Worm (Caenorhabditis elegans) whole organism, L4 larva: ENCODE measurements around the gene C14E2.4.

Experiments
- T20F7.1 ChIP-seq: fragments of 200-800 bp; sonication (Bioruptor generic); optimal IDR thresholded peaks from 2 replicates; lab custom pipeline; 2018; ENCODE audit warnings: mild to moderate bottlenecking, missing genetic modification characterization, missing compliant biosample characterization
- ZK337.2 ChIP-seq: fragments of 200-800 bp; sonication (Bioruptor generic); IDR thresholded peaks from 2 replicates; pipeline ENCODE4 v1.3.6; 2022; ENCODE audit warnings: missing genetic modification reagents, missing genetic modification characterization, missing compliant biosample characterization
- ZK546.5 ChIP-seq, 2 experiments: sonication (generic microtip); optimal IDR thresholded peaks; 2 replicates each; lab custom pipeline; 2017; ENCODE audit warnings: missing biosample characterization in 2 of 2, missing genetic modification characterization in 2 of 2
- aha-1 ChIP-seq: fragments of 150-350 bp; peaks from one replicate; lab custom pipeline; 2014; ENCODE audit warnings: missing biosample characterization, missing genetic modification characterization
- arid-1 ChIP-seq: fragments of 200-800 bp; sonication (Bioruptor generic); conservative IDR thresholded peaks from 2 replicates; pipeline ENCODE4 v1.3.6; 2022; ENCODE audit warnings: missing genetic modification reagents, missing genetic modification characterization, missing compliant biosample characterization
- ceh-20 ChIP-seq: fragments of 200-800 bp; sonication (Bioruptor generic); IDR thresholded peaks from 2 replicates; pipeline ENCODE4 v1.3.6; 2022; ENCODE audit warnings: missing genetic modification reagents, missing genetic modification characterization, missing compliant biosample characterization
- ceh-82 ChIP-seq: sonication (generic microtip); optimal IDR thresholded peaks from 2 replicates; lab custom pipeline; 2017; ENCODE audit warnings: missing biosample characterization, missing genetic modification characterization
- ces-1 ChIP-seq: fragments of 150-350 bp; sonication (generic microtip); optimal IDR thresholded peaks from 4 replicates; lab custom pipeline; 2014; ENCODE audit warnings: missing biosample characterization, missing genetic modification reagents, missing genetic modification characterization
- daf-8 ChIP-seq: fragments of 200-800 bp; sonication (Bioruptor generic); IDR thresholded peaks from 2 replicates; pipeline ENCODE4 v1.3.6; 2022; ENCODE audit warnings: missing genetic modification characterization, missing compliant biosample characterization
- dmd-6 ChIP-seq: fragments of 200-800 bp; sonication (Bioruptor generic); IDR thresholded peaks from 2 replicates; pipeline ENCODE4 v1.3.6; 2022; ENCODE audit warnings: missing genetic modification reagents, missing genetic modification characterization, missing compliant biosample characterization
- duxl-1 ChIP-seq: sonication (generic microtip); optimal IDR thresholded peaks from 2 replicates; lab custom pipeline; 2016; ENCODE audit warnings: mild to moderate bottlenecking, missing genetic modification characterization, moderate library complexity, missing compliant biosample characterization; ENCODE audit not compliant: poor library complexity
- lin-1 ChIP-seq: fragments of 200-800 bp; sonication (Bioruptor generic); IDR thresholded peaks from 2 replicates; pipeline ENCODE4 v1.3.6; 2022; ENCODE audit warnings: missing genetic modification reagents, missing genetic modification characterization, missing compliant biosample characterization
- lin-38 ChIP-seq: fragments of 200-800 bp; sonication (Bioruptor generic); IDR thresholded peaks from 2 replicates; pipeline ENCODE4 v1.3.6; 2022; ENCODE audit warnings: missing genetic modification reagents, missing genetic modification characterization, missing compliant biosample characterization
- madf-5 ChIP-seq, 2 experiments: fragments of 200-800 bp; sonication (Bioruptor generic); IDR thresholded peaks; 2 replicates each; pipeline ENCODE4 v1.3.6; 2022; ENCODE audit warnings: missing compliant biosample characterization in 2 of 2, missing genetic modification characterization in 2 of 2
- madf-9 ChIP-seq: fragments of 200-800 bp; sonication (Bioruptor generic); conservative IDR thresholded peaks from 2 replicates; pipeline ENCODE4 v1.3.6; 2022; ENCODE audit warnings: missing genetic modification reagents, missing genetic modification characterization, missing compliant biosample characterization
- mdt-29 ChIP-seq: fragments of 200-800 bp; sonication (Bioruptor generic); IDR thresholded peaks from 2 replicates; pipeline ENCODE4 v1.3.6; 2022; ENCODE audit warnings: missing genetic modification reagents, missing genetic modification characterization, missing compliant biosample characterization
- mes-2 ChIP-seq: sonication (generic microtip); optimal IDR thresholded peaks from 2 replicates; lab custom pipeline; 2016; ENCODE audit warnings: missing genotype, mild to moderate bottlenecking, missing genetic modification characterization, missing compliant biosample characterization; ENCODE audit not compliant: poor library complexity, severe bottlenecking
- nhr-77 ChIP-seq: fragments of 150-350 bp; optimal IDR thresholded peaks from 2 replicates; lab custom pipeline; 2014; ENCODE audit warnings: missing biosample characterization, missing genetic modification characterization
- pha-4 ChIP-seq, 2 experiments: fragments of 150-350 bp in 1 of 2; fragments of 200-800 bp in 1 of 2; sonication (Bioruptor generic) in 1 of 2; IDR thresholded peaks in 1 of 2; optimal IDR thresholded peaks in 1 of 2; 2 replicates each; pipeline versions ENCODE4 v1.3.6 to Lab custom; 2014 to 2022; ENCODE audit warnings: missing genetic modification characterization in 2 of 2, missing genetic modification reagents in 2 of 2, missing biosample characterization in 1 of 2, missing compliant biosample characterization in 1 of 2
- sdz-12 ChIP-seq: fragments of 200-800 bp; sonication (Bioruptor generic); optimal IDR thresholded peaks from 2 replicates; lab custom pipeline; 2018; ENCODE audit warnings: mild to moderate bottlenecking, missing genetic modification characterization, missing compliant biosample characterization
- set-16 ChIP-seq: fragments of 200-800 bp; sonication (Bioruptor generic); IDR thresholded peaks from 2 replicates; pipeline ENCODE4 v1.3.6; 2022; ENCODE audit warnings: missing genetic modification reagents, missing genetic modification characterization, missing compliant biosample characterization
- spr-1 ChIP-seq: sonication (generic microtip); optimal IDR thresholded peaks from 2 replicates; lab custom pipeline; 2016; ENCODE audit warnings: mild to moderate bottlenecking, missing genetic modification characterization, missing compliant biosample characterization
- unc-130 ChIP-seq: sonication (generic microtip); optimal IDR thresholded peaks from 2 replicates; lab custom pipeline; 2016; ENCODE audit warnings: missing genetic modification reagents, missing genetic modification characterization, missing compliant biosample characterization
- unc-62 ChIP-seq, 3 experiments: fragments of 150-350 bp in 1 of 3; sonication (generic microtip); optimal IDR thresholded peaks in 2 of 3; peaks in 1 of 3; 1 replicate in 1 of 3; 2 replicates in 2 of 3; lab custom pipeline; 2014 to 2017; ENCODE audit warnings: missing biosample characterization in 3 of 3, missing genetic modification characterization in 3 of 3, missing genetic modification reagents in 3 of 3, missing genotype in 1 of 3

Gene C14E2.4

ce11 chrX:1825290-1825832, 4.2 kb upstream of the C14E2.4 start, which contains the start of gene C14E2.5:
TSS of gene C14E2.5 (minus strand) at chrX:1825340.
- TF ChIP-seq aha-1: peak; percentile 5
- no peak for TF ChIP-seq ceh-82 (tag; lab: Kevin White, UChicago)

ce11 chrX:1816106-1816505, 5.0 kb downstream of the C14E2.4 start, which contains the start of gene C14E2.7:
TSS of gene C14E2.7 (plus strand) at chrX:1816406.
- TF ChIP-seq pha-4 (GFP tag; IDR thresholded peaks at IDR 0.05; lab: Robert Waterston, UW) (no peak), pha-4 (tag; optimal IDR thresholded peaks at IDR 0.05; lab: Kevin White, UChicago) (no peak), ZK546.5 (tag; optimal IDR thresholded peaks at IDR 0.05; lab: Kevin White, UChicago) (no peak), ceh-20 (GFP tag; lab: Robert Waterston, UW) (no peak)
- TF ChIP-seq, all 104 proteins: peak for 0

- TF ChIP-seq unc-130 (GFP tag; lab: Kevin White, UChicago) (no peak), dmd-6 (GFP tag; lab: Robert Waterston, UW) (no peak), daf-8 (GFP tag; lab: Robert Waterston, UW) (no peak), T20F7.1 (GFP tag; lab: Kevin White, UChicago) (no peak), mes-2 (tag; lab: Kevin White, UChicago) (no peak), sdz-12 (no peak)
These were observed 9.7 kb downstream of the C14E2.4 start, which contains the start of gene C14E2.3 for ce11 chrX:1811436-1811835. TSS of gene C14E2.3 (minus strand) at chrX:1811536.

ce11 chrX:1800980-1801506, 20.1 kb downstream of the C14E2.4 start, which contains the start of gene C14E2.11:
TSS of gene C14E2.11 (plus strand) at chrX:1801456.
- TF ChIP-seq ZK337.2 (GFP tag; lab: Robert Waterston, UW) (no peak), set-16 (GFP tag; lab: Robert Waterston, UW) (peak; percentile 24; the same call in 1 of the 2 replicates)

DNA sequence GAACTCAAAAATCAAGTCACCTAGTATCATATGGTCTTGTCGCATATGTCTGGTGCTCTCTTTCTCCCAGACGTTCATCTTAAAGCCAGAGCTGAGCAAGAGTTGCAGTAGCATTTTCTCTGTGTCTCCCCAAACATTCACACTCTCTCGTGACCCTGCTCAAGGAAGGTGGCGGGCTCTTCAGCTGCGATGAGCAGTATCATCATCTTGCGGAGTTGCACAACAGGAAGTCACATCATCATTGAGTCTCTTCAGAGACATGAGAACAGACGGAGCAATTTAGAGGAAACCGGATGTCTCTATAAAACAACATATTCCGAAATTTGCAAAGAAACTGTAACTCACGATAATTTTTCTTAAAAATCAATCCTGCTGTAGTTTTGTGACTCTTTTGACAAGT, 22.6 kb downstream of the C14E2.4 start:
- TF ChIP-seq unc-62 (GFP tag; optimal IDR thresholded peaks at IDR 0.05 in 1 of 2; lab: Kevin White, UChicago) (peak in 1 of 2 experiments; percentile 96), unc-62 (tag; optimal IDR thresholded peaks at IDR 0.05; lab: Kevin White, UChicago) (no peak), madf-9 (no peak), duxl-1 (tag; lab: Kevin White, UChicago) (peak; percentile 17)

DNA sequence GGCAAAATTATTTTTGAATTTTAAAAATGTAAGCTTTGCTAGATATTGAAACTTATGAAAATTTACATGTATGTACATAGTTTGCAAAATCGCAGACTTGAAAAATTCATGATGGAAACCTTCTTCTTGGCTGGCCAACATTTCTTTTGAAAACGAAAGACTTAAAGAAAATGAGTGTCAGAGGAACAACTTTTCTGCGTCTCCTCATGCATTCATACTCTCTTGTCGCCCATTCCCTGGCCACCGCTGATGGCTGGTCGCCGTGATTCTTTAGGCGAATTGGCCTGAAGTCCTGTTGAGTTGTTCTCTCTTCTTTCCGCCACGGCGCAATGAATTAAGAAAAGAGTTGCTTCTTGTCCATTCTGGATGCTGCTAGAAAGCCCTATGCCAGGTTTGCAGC, 25.1 kb downstream of the C14E2.4 start:
- TF ChIP-seq set-16 (GFP tag; lab: Robert Waterston, UW): no peak
- no peak for TF ChIP-seq mdt-29 (GFP tag; lab: Robert Waterston, UW)
- peak; percentile 48 for TF ChIP-seq aha-1
- peak; percentile 94 for TF ChIP-seq duxl-1 (tag; lab: Kevin White, UChicago)

ce11 chrX:1791095-1791494, 30.0 kb downstream of the C14E2.4 start:
- no peak for TF ChIP-seq madf-5 (GFP tag; IDR thresholded peaks at IDR 0.05; lab: Robert Waterston, UW)
- peak in 1 of 2 experiments; percentile 60 for TF ChIP-seq unc-62 (GFP tag; optimal IDR thresholded peaks at IDR 0.05 in 1 of 2; lab: Kevin White, UChicago)
- no peak for TF ChIP-seq unc-62 (tag; optimal IDR thresholded peaks at IDR 0.05; lab: Kevin White, UChicago)
- TF ChIP-seq arid-1: no peak
- TF ChIP-seq spr-1 (tag; lab: Kevin White, UChicago): no peak
- TF ChIP-seq lin-38 (GFP tag; lab: Robert Waterston, UW): no peak

- TF ChIP-seq set-16 (GFP tag; lab: Robert Waterston, UW) (no peak), ceh-20 (GFP tag; lab: Robert Waterston, UW) (no peak), nhr-77 (tag; lab: Kevin White, UChicago) (no peak), ces-1 (GFP tag; lab: Kevin White, UChicago) (no peak), lin-1 (GFP tag; lab: Robert Waterston, UW) (no peak)
- TF ChIP-seq, all 104 proteins: peak for 0
These were observed 34.5 kb downstream of the C14E2.4 start, which contains the start of gene arg-1 for ce11 chrX:1786607-1787006. TSS of gene arg-1 (plus strand) at chrX:1786907.
